Fruit fly (Drosophila melanogaster) whole organism, wandering third instar larva: Measurements from ENCODE around the gene Zir.

Source experiments
- CG32264 ChIP-seq: fragments of 200-800 bp; sonication (Bioruptor generic); optimal IDR thresholded peaks from 2 replicates; lab custom pipeline; 2016; ENCODE audit warnings: missing biosample characterization, missing genetic modification characterization
- CrebA ChIP-seq: fragments of 200-800 bp; sonication (Bioruptor generic); optimal IDR thresholded peaks from 2 replicates; lab custom pipeline; 2016; ENCODE audit warnings: missing biosample characterization, mild to moderate bottlenecking, missing genetic modification characterization, borderline replicate concordance
- Dfd ChIP-seq: fragments of >200 bp; optimal IDR thresholded peaks from 2 replicates; lab custom pipeline; 2017; ENCODE audit warnings: missing biosample characterization, missing genetic modification characterization
- Dif ChIP-seq: fragments of 200-275, 200-300 bp; sonication (Bioruptor generic); optimal IDR thresholded peaks from 2 replicates; lab custom pipeline; 2018; ENCODE audit warnings: missing biosample characterization, missing genetic modification characterization; ENCODE audit not compliant: partially characterized antibody
- GATAd ChIP-seq: sonication (Bioruptor generic); optimal IDR thresholded peaks from 2 replicates; lab custom pipeline; 2016; ENCODE audit warnings: missing biosample characterization, missing genetic modification characterization
- HLH106 ChIP-seq: fragments of 200-800 bp; optimal IDR thresholded peaks from 3 replicates; lab custom pipeline; 2019; ENCODE audit warnings: missing biosample characterization, mild to moderate bottlenecking, missing genetic modification characterization, moderate library complexity
- Hnf4 ChIP-seq: fragments of 200-800 bp; sonication (Bioruptor generic); optimal IDR thresholded peaks from 2 replicates; lab custom pipeline; 2016; ENCODE audit warnings: missing biosample characterization, mild to moderate bottlenecking, missing genetic modification characterization
- Hr83 ChIP-seq: fragments of 200-300 bp; sonication (Bioruptor generic); optimal IDR thresholded peaks from 2 replicates; lab custom pipeline; 2016; ENCODE audit warnings: missing biosample characterization, mild to moderate bottlenecking, missing genetic modification characterization, moderate library complexity; ENCODE audit not compliant: poor library complexity, severe bottlenecking
- Jra ChIP-seq: sonication (Bioruptor generic); optimal IDR thresholded peaks from 2 replicates; lab custom pipeline; 2016; ENCODE audit warnings: missing biosample characterization, missing genetic modification characterization
- Mio ChIP-seq: sonication (Bioruptor generic); optimal IDR thresholded peaks from 2 replicates; lab custom pipeline; 2016; ENCODE audit warnings: missing biosample characterization, missing genetic modification characterization
- Myc ChIP-seq: fragments of >200 bp; optimal IDR thresholded peaks from 2 replicates; lab custom pipeline; 2017
- OdsH ChIP-seq: fragments of 200-800 bp; sonication (Bioruptor generic); optimal IDR thresholded peaks from 2 replicates; lab custom pipeline; 2016; ENCODE audit warnings: missing biosample characterization, mild to moderate bottlenecking, missing genetic modification characterization
- Rel ChIP-seq, 2 experiments: fragments of 200-800 bp; sonication (Bioruptor generic) in 1 of 2; optimal IDR thresholded peaks; 2 replicates in 1 of 2; 3 replicates in 1 of 2; lab custom pipeline; 2016 to 2019; ENCODE audit warnings: mild to moderate bottlenecking in 2 of 2, missing biosample characterization in 2 of 2, missing genetic modification characterization in 2 of 2, moderate library complexity in 1 of 2
- Sp1 ChIP-seq: fragments of 200-800 bp; sonication (Bioruptor generic); optimal IDR thresholded peaks from 3 replicates; lab custom pipeline; 2019; ENCODE audit warnings: missing biosample characterization, mild to moderate bottlenecking, missing genetic modification characterization, moderate library complexity
- Vsx2 ChIP-seq: fragments of 200-300, 225-300 bp; sonication (Bioruptor generic); optimal IDR thresholded peaks from 2 replicates; lab custom pipeline; 2018; ENCODE audit warnings: missing biosample characterization, missing genetic modification characterization; ENCODE audit not compliant: partially characterized antibody
- br ChIP-seq: fragments of 200-800 bp; sonication (Bioruptor generic); optimal IDR thresholded peaks from 2 replicates; lab custom pipeline; 2016; ENCODE audit warnings: missing biosample characterization, missing genetic modification characterization
- brk ChIP-seq: fragments of 200-800 bp; sonication (Bioruptor generic); optimal IDR thresholded peaks from 2 replicates; lab custom pipeline; 2016; ENCODE audit warnings: missing biosample characterization, mild to moderate bottlenecking, missing genetic modification characterization
- dmrt93B ChIP-seq: fragments of 200-800 bp; sonication (Bioruptor generic); optimal IDR thresholded peaks from 2 replicates; lab custom pipeline; 2018; ENCODE audit warnings: missing biosample characterization, mild to moderate bottlenecking, missing genetic modification characterization
- dsf ChIP-seq: sonication (Bioruptor generic); optimal IDR thresholded peaks from 2 replicates; lab custom pipeline; 2016; ENCODE audit warnings: missing biosample characterization, missing genetic modification characterization, borderline replicate concordance
- ey ChIP-seq: fragments of 200-800 bp; sonication (Bioruptor generic); optimal IDR thresholded peaks from 2 replicates; lab custom pipeline; 2016; ENCODE audit warnings: missing biosample characterization, missing genetic modification characterization
- foxo ChIP-seq, 2 experiments: fragments of 200-800 bp; sonication (Bioruptor generic); optimal IDR thresholded peaks; 2 replicates in 1 of 2; 3 replicates in 1 of 2; lab custom pipeline; 2016 to 2017; ENCODE audit warnings: missing biosample characterization in 2 of 2, missing genetic modification characterization in 2 of 2
- h ChIP-seq: fragments of 200-800 bp; sonication (Bioruptor generic); optimal IDR thresholded peaks from 3 replicates; lab custom pipeline; 2016; ENCODE audit warnings: missing biosample characterization, mild to moderate bottlenecking, missing genetic modification characterization
- jim ChIP-seq: fragments of 175-275, 200-325 bp; sonication (Bioruptor generic); optimal IDR thresholded peaks from 2 replicates; lab custom pipeline; 2016; ENCODE audit warnings: missing biosample characterization, mild to moderate bottlenecking, missing genetic modification characterization
- lola ChIP-seq: fragments of >200 bp; optimal IDR thresholded peaks from 2 replicates; lab custom pipeline; 2017; ENCODE audit warnings: missing biosample characterization, missing genetic modification characterization
- psq ChIP-seq: fragments of 200-800 bp; sonication (Bioruptor generic); optimal IDR thresholded peaks from 3 replicates; lab custom pipeline; 2017; ENCODE audit warnings: missing biosample characterization, mild to moderate bottlenecking, missing genetic modification characterization, moderate library complexity
- rgr ChIP-seq: fragments of 200-800 bp; sonication (Bioruptor generic); optimal IDR thresholded peaks from 3 replicates; lab custom pipeline; 2016; ENCODE audit warnings: missing biosample characterization, mild to moderate bottlenecking, missing genetic modification characterization
- sage ChIP-seq: fragments of 200-800 bp; sonication (Bioruptor generic); optimal IDR thresholded peaks from 2 replicates; lab custom pipeline; 2016; ENCODE audit warnings: missing biosample characterization, mild to moderate bottlenecking, missing genetic modification characterization
- sv ChIP-seq: fragments of 200-800 bp; sonication (Bioruptor generic); optimal IDR thresholded peaks from 3 replicates; lab custom pipeline; 2016; ENCODE audit warnings: missing biosample characterization, missing genetic modification characterization
- tai ChIP-seq: sonication (Bioruptor generic); optimal IDR thresholded peaks from 2 replicates; lab custom pipeline; 2016; ENCODE audit warnings: missing biosample characterization, missing genetic modification characterization
- woc ChIP-seq: sonication (Bioruptor generic); optimal IDR thresholded peaks from 2 replicates; lab custom pipeline; 2016; ENCODE audit warnings: missing biosample characterization, mild to moderate bottlenecking, missing genetic modification characterization

The Zir gene

dm6 chr2L:120492-121455 is 26.2 kb downstream of the Zir start (continued):
- TF ChIP-seq jim (no peak), woc (peak; percentile 65), HLH106 (tag; lab: Kevin White, UChicago) (no peak), OdsH (GFP tag; lab: Kevin White, UChicago) (peak; percentile 21), lola (GFP tag; lab: Kevin White, UChicago) (no peak), brk (no peak), Jra (GFP tag; lab: Kevin White, UChicago) (no peak)

- TF ChIP-seq woc (no peak), CG32264 (no peak), psq (GFP tag; lab: Kevin White, UChicago) (no peak), sv (GFP tag; lab: Kevin White, UChicago) (no peak), ey (GFP tag; lab: Kevin White, UChicago) (no peak), Sp1 (GFP tag; lab: Kevin White, UChicago) (no peak), Hr83 (GFP tag; lab: Kevin White, UChicago) (no peak), OdsH (GFP tag; lab: Kevin White, UChicago) (no peak), foxo (GFP tag; optimal IDR thresholded peaks at IDR 0.05; lab: Kevin White, UChicago) (no peak), HLH106 (tag; lab: Kevin White, UChicago) (no peak), Myc (lab: Kevin White, UChicago) (no peak), jim (no peak)
- TF ChIP-seq, all 38 proteins: peak for 0
Measured at dm6 chr2L:121456-121831, 26.9 kb downstream of the Zir start, which contains the start of gene CG4822. TSS of gene CG4822 (minus strand) at chr2L:121754.

dm6 chr2L:122167-123006 is 27.8 kb downstream of the Zir start:
- TF ChIP-seq sage (GFP tag; lab: Kevin White, UChicago) = no peak
- TF ChIP-seq tai (GFP tag; lab: Kevin White, UChicago) = peak; percentile 26
- TF ChIP-seq, all 38 proteins: peak for 1

dm6 chr2L:123007-123327 is 28.4 kb downstream of the Zir start:
- TF ChIP-seq Dfd (GFP tag; lab: Kevin White, UChicago) = no peak
- no peak for TF ChIP-seq Vsx2 (GFP tag; lab: Kevin White, UChicago)
- TF ChIP-seq dsf (GFP tag; lab: Kevin White, UChicago) = no peak
- TF ChIP-seq rgr (GFP tag; lab: Kevin White, UChicago) = no peak

- TF ChIP-seq HLH106 (tag; lab: Kevin White, UChicago) (no peak), Hnf4 (GFP tag; lab: Kevin White, UChicago) (peak; percentile 32), dsf (GFP tag; lab: Kevin White, UChicago) (no peak), tai (GFP tag; lab: Kevin White, UChicago) (no peak)
Measured at dm6 chr2L:125364-126252, 31.1 kb downstream of the Zir start.

dm6 chr2L:128296-128715 is 33.8 kb downstream of the Zir start:
- no peak for TF ChIP-seq Hnf4 (GFP tag; lab: Kevin White, UChicago)
- peak; percentile 13 for TF ChIP-seq br (GFP tag; lab: Kevin White, UChicago)
- no peak for TF ChIP-seq CG32264
- TF ChIP-seq Myc (lab: Kevin White, UChicago) = no peak
- TF ChIP-seq brk = no peak
- TF ChIP-seq Dfd (GFP tag; lab: Kevin White, UChicago) = no peak
- no peak for TF ChIP-seq dmrt93B
- TF ChIP-seq HLH106 (tag; lab: Kevin White, UChicago) = no peak
- no peak for TF ChIP-seq GATAd
- TF ChIP-seq Hr83 (GFP tag; lab: Kevin White, UChicago) = peak; percentile 67
- peak; percentile 17 for TF ChIP-seq OdsH (GFP tag; lab: Kevin White, UChicago)
- no peak for TF ChIP-seq Mio
- no peak for TF ChIP-seq sage (GFP tag; lab: Kevin White, UChicago)
- TF ChIP-seq rgr (GFP tag; lab: Kevin White, UChicago) = peak; percentile 5
- no peak for TF ChIP-seq jim
- no peak for TF ChIP-seq dsf (GFP tag; lab: Kevin White, UChicago)
- no peak for TF ChIP-seq Rel (GFP tag; optimal IDR thresholded peaks at IDR 0.05; lab: Kevin White, UChicago)
- TF ChIP-seq Rel (tag; optimal IDR thresholded peaks at IDR 0.05; lab: Kevin White, UChicago) = no peak
- TF ChIP-seq CrebA (GFP tag; lab: Kevin White, UChicago) = no peak
- TF ChIP-seq Dif (GFP tag; lab: Kevin White, UChicago) = no peak
- TF ChIP-seq h (GFP tag; lab: Kevin White, UChicago) = peak; percentile 16
- no peak for TF ChIP-seq Jra (GFP tag; lab: Kevin White, UChicago)
- TF ChIP-seq, all 38 proteins: peak for 5
